Worm (Caenorhabditis elegans) whole organism, young adult: ENCODE results near the gene F01D5.6.
A peak's percentile ranks its signal among the peaks of the same experiment; 100 is the strongest.

Source experiments
- B0019.2 ChIP-seq: fragments of 200-800 bp; sonication (Bioruptor generic); conservative IDR thresholded peaks from 2 replicates; pipeline ENCODE4 v1.3.6; 2022; ENCODE audit warnings: missing genetic modification reagents, missing genetic modification characterization, missing compliant biosample characterization
- F22D6.2 ChIP-seq: sonication (generic microtip); optimal IDR thresholded peaks from 2 replicates; lab custom pipeline; 2016; ENCODE audit warnings: mild to moderate bottlenecking, missing genetic modification characterization, missing compliant biosample characterization
- F49E8.2 ChIP-seq: sonication (generic microtip); optimal IDR thresholded peaks from 3 replicates; lab custom pipeline; 2017; ENCODE audit warnings: missing genetic modification characterization, mild to moderate bottlenecking, missing compliant biosample characterization, antibody characterized with exemption, moderate library complexity; ENCODE audit not compliant: insufficient read depth
- K11D2.4 ChIP-seq: fragments of 200-800 bp; sonication (Bioruptor generic); IDR thresholded peaks from 2 replicates; pipeline ENCODE4 v1.3.6; 2022; ENCODE audit warnings: missing genetic modification reagents, missing genetic modification characterization, missing compliant biosample characterization
- K12H6.12 ChIP-seq: fragments of 200-800 bp; sonication (Bioruptor generic); optimal IDR thresholded peaks from 2 replicates; lab custom pipeline; 2018; ENCODE audit warnings: mild to moderate bottlenecking, missing genetic modification characterization, missing compliant biosample characterization
- Y53F4B.3 ChIP-seq: fragments of 200-800 bp; sonication (Bioruptor generic); IDR thresholded peaks from 2 replicates; pipeline ENCODE4 v1.3.6; 2022; ENCODE audit warnings: missing genetic modification reagents, missing genetic modification characterization, missing compliant biosample characterization
- Y95B8A.8 ChIP-seq: fragments of 200-800 bp; sonication (Bioruptor generic); IDR thresholded peaks from 2 replicates; pipeline ENCODE4 v1.3.6; 2022; ENCODE audit warnings: missing genetic modification reagents, missing genetic modification characterization, missing compliant biosample characterization
- akir-1 ChIP-seq: fragments of 200-800 bp; sonication (Bioruptor generic); optimal IDR thresholded peaks from 2 replicates; lab custom pipeline; 2018; ENCODE audit warnings: mild to moderate bottlenecking, missing genetic modification characterization, moderate library complexity, missing compliant biosample characterization
- ama-1 ChIP-seq, 3 experiments: fragments of 150-350 bp in 1 of 3; sonication (generic microtip) in 2 of 3; optimal IDR thresholded peaks; 2 replicates each; lab custom pipeline; 2014 to 2018; ENCODE audit warnings: missing biosample characterization in 2 of 3, missing genetic modification characterization in 2 of 3, missing genetic modification reagents in 2 of 3
- ceh-100 ChIP-seq: fragments of 200-800 bp; sonication (Bioruptor generic); IDR thresholded peaks from 2 replicates; pipeline ENCODE4 v1.3.6; 2022; ENCODE audit warnings: missing genetic modification reagents, missing genetic modification characterization, missing compliant biosample characterization
- ceh-58 ChIP-seq: fragments of 200-800 bp; sonication (Bioruptor generic); IDR thresholded peaks from 2 replicates; pipeline ENCODE4 v1.3.6; 2022; ENCODE audit warnings: missing genetic modification characterization, missing compliant biosample characterization
- dox-1 ChIP-seq: fragments of 200-800 bp; sonication (Bioruptor generic); IDR thresholded peaks from 2 replicates; pipeline ENCODE4 v1.3.6; 2022; ENCODE audit warnings: missing genetic modification reagents, missing genetic modification characterization, missing compliant biosample characterization
- egrh-3 ChIP-seq: fragments of 200-800 bp; sonication (Bioruptor generic); IDR thresholded peaks from 2 replicates; pipeline ENCODE4 v1.3.6; 2022; ENCODE audit warnings: missing genetic modification reagents, missing genetic modification characterization, missing compliant biosample characterization
- hrde-1 ChIP-seq: sonication (generic microtip); optimal IDR thresholded peaks from 2 replicates; lab custom pipeline; 2016; ENCODE audit warnings: missing genetic modification characterization, mild to moderate bottlenecking, missing compliant biosample characterization, moderate library complexity, missing genotype, missing genetic modification reagents, borderline replicate concordance
- lag-1 ChIP-seq: fragments of 200-800 bp; sonication (Bioruptor generic); IDR thresholded peaks from 2 replicates; pipeline ENCODE4 v1.3.6; 2022; ENCODE audit warnings: missing genetic modification reagents, missing genetic modification characterization, missing compliant biosample characterization
- let-526 ChIP-seq: fragments of 200-800 bp; sonication (Bioruptor generic); IDR thresholded peaks from 2 replicates; pipeline ENCODE4 v1.3.6; 2022; ENCODE audit warnings: missing genetic modification reagents, missing genetic modification characterization, missing compliant biosample characterization
- lin-40 ChIP-seq: sonication (generic microtip); optimal IDR thresholded peaks from 2 replicates; lab custom pipeline; 2016; ENCODE audit warnings: missing genetic modification characterization, mild to moderate bottlenecking, missing compliant biosample characterization, missing genotype, missing genetic modification reagents
- lin-54 ChIP-seq: fragments of 200-800 bp; sonication (Bioruptor generic); optimal IDR thresholded peaks from 2 replicates; lab custom pipeline; 2018; ENCODE audit warnings: mild to moderate bottlenecking, missing genetic modification characterization, missing compliant biosample characterization
- mcd-1 ChIP-seq: fragments of 200-800 bp; sonication (Bioruptor generic); IDR thresholded peaks from 2 replicates; pipeline ENCODE4 v1.3.6; 2022; ENCODE audit warnings: missing genetic modification reagents, missing genetic modification characterization, missing compliant biosample characterization
- mes-4 ChIP-seq: sonication (generic microtip); optimal IDR thresholded peaks from 2 replicates; lab custom pipeline; 2016; ENCODE audit warnings: missing genotype, missing genetic modification characterization, missing compliant biosample characterization
- nhr-80 ChIP-seq: sonication (generic microtip); optimal IDR thresholded peaks from 2 replicates; lab custom pipeline; 2016; ENCODE audit warnings: missing genetic modification characterization, missing compliant biosample characterization
- rcor-1 ChIP-seq: fragments of 200-800 bp; sonication (Bioruptor generic); IDR thresholded peaks from 2 replicates; pipeline ENCODE4 v1.3.6; 2022; ENCODE audit warnings: missing genetic modification reagents, missing genetic modification characterization, missing compliant biosample characterization
- snpc-4 ChIP-seq, 5 experiments: fragments of 150-350 bp in 1 of 5; sonication (generic microtip) in 4 of 5; optimal IDR thresholded peaks; 2 replicates each; lab custom pipeline; 2014 to 2018; ENCODE audit warnings: missing genetic modification characterization in 5 of 5, missing biosample characterization in 3 of 5, antibody characterized with exemption in 2 of 5, mild to moderate bottlenecking in 2 of 5, missing compliant biosample characterization in 2 of 5, missing genotype in 2 of 5, moderate library complexity in 2 of 5, missing genetic modification reagents in 1 of 5
- sptf-2 ChIP-seq: fragments of 200-800 bp; sonication (Bioruptor generic); optimal IDR thresholded peaks from 2 replicates; lab custom pipeline; 2018; ENCODE audit warnings: mild to moderate bottlenecking, missing genetic modification characterization, missing compliant biosample characterization
- tbp1 ChIP-seq: fragments of 200-800 bp; sonication (Bioruptor generic); optimal IDR thresholded peaks from 2 replicates; lab custom pipeline; 2018; ENCODE audit warnings: mild to moderate bottlenecking, missing genetic modification characterization, missing compliant biosample characterization
- unc-62 ChIP-seq: fragments of 150-350 bp; optimal IDR thresholded peaks from 2 replicates; lab custom pipeline; 2014; ENCODE audit warnings: missing biosample characterization, missing genetic modification reagents, missing genetic modification characterization
- zfh-2 ChIP-seq: fragments of 200-800 bp; sonication (Bioruptor generic); conservative IDR thresholded peaks from 2 replicates; pipeline ENCODE4 v1.3.6; 2022; ENCODE audit warnings: missing genetic modification reagents, missing genetic modification characterization, missing compliant biosample characterization
- zim-3 ChIP-seq: sonication (generic microtip); optimal IDR thresholded peaks from 2 replicates; lab custom pipeline; 2017; ENCODE audit warnings: mild to moderate bottlenecking, missing genetic modification characterization, moderate library complexity, missing compliant biosample characterization
- ztf-22 ChIP-seq: fragments of 200-800 bp; sonication (Bioruptor generic); optimal IDR thresholded peaks from 2 replicates; lab custom pipeline; 2018; ENCODE audit warnings: mild to moderate bottlenecking, missing genetic modification characterization, moderate library complexity, missing compliant biosample characterization
- ztf-25 ChIP-seq: fragments of 200-800 bp; sonication (Bioruptor generic); IDR thresholded peaks from 2 replicates; pipeline ENCODE4 v1.3.6; 2022; ENCODE audit warnings: missing genetic modification reagents, missing genetic modification characterization, missing compliant biosample characterization
- ztf-26 ChIP-seq: sonication (generic microtip); optimal IDR thresholded peaks from 2 replicates; lab custom pipeline; 2017; ENCODE audit warnings: missing genetic modification characterization, missing compliant biosample characterization

Gene F01D5.6

ce11 chrII:14044199-14044598, 37.9 kb downstream of the F01D5.6 start (continued):
- no peak for TF ChIP-seq mes-4
- TF ChIP-seq F22D6.2 (tag; lab: Kevin White, UChicago) = no peak
- no peak for TF ChIP-seq ama-1 (optimal IDR thresholded peaks at IDR 0.05; lab: Kevin White, UChicago)
- no peak for TF ChIP-seq ama-1 (GFP tag; optimal IDR thresholded peaks at IDR 0.05; lab: Kevin White, UChicago)
- TF ChIP-seq snpc-4 (GFP tag; optimal IDR thresholded peaks at IDR 0.05; lab: Kevin White, UChicago) = peak; percentile 9
- peak; percentile 35 to 74 (median 46) for TF ChIP-seq snpc-4 (tag; optimal IDR thresholded peaks at IDR 0.05; lab: Kevin White, UChicago)
- no peak for TF ChIP-seq sptf-2
- TF ChIP-seq ztf-22 (GFP tag; lab: Kevin White, UChicago) = peak; percentile 21
- no peak for TF ChIP-seq B0019.2 (GFP tag; lab: Robert Waterston, UW)
- TF ChIP-seq lin-54 = no peak
- no peak for TF ChIP-seq rcor-1 (GFP tag; lab: Robert Waterston, UW)
- TF ChIP-seq F49E8.2 (tag; lab: Kevin White, UChicago) = no peak
- TF ChIP-seq Y95B8A.8 (GFP tag; lab: Robert Waterston, UW) = no peak
- TF ChIP-seq ceh-100 (GFP tag; lab: Robert Waterston, UW) = no peak
- TF ChIP-seq hrde-1 (tag; lab: Kevin White, UChicago) = no peak
- TF ChIP-seq K12H6.12 (tag; lab: Kevin White, UChicago) = peak; percentile 57

DNA sequence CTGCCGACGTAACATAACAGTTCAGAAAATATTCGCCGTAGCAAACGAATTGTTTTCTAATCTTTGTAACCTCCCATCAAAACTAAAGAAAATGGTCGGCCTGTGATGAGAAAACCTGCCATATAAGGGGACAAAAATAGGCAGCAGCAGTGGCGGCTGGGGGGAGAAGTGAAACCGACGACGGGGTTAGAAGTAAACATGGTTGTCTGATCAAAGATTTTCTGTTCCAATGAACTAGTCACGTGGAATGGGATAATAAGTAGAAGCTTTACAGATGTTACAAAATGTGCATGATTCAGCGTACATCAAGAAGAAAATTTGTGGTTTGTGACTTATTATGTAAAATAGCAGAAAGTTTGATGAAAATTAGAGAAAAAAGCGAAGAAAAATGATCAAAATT, 38.9 kb downstream of the F01D5.6 start:
- TF ChIP-seq zim-3 (tag; lab: Kevin White, UChicago) (no peak), ztf-26 (tag; lab: Kevin White, UChicago) (no peak), tbp1 (GFP tag; lab: Kevin White, UChicago) (no peak), unc-62 (no peak), Y53F4B.3 (GFP tag; lab: Robert Waterston, UW) (no peak), K11D2.4 (GFP tag; lab: Robert Waterston, UW) (no peak)

DNA sequence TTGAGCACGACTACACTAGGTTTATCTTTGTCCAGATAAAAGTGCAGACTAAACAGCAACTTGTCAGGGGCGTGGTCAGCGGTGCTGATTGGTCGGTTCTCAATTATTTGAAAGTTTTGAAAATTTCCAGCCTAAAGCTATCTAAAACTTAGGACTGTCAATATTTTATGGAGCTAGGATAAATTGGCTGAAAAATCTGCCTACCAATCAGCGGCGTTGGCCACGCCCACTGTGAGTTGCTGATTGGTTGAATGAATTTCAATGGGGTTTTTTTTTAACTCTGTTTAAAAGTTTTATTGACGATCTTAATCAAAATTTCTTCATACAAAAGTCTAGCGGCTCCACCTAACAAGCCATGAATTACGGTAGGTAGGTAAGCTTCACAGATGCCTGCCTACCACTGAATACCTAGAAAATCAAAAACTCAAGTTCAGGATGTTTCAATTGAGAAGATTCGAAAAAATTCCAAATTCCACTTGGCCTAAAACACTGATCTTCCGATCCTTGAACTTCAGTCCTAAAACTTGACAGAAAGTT, 39.7 kb downstream of the F01D5.6 start:
- TF ChIP-seq ama-1 (optimal IDR thresholded peaks at IDR 0.05; lab: Kevin White, UChicago) = no peak
- TF ChIP-seq ama-1 (GFP tag; optimal IDR thresholded peaks at IDR 0.05; lab: Kevin White, UChicago) = no peak

- TF ChIP-seq zfh-2 (GFP tag; lab: Robert Waterston, UW) = 0 out of 2 replicates have a peak, but pooled peaks have one; percentile 40
- TF ChIP-seq let-526 (GFP tag; lab: Robert Waterston, UW) = no peak
- TF ChIP-seq, all 124 proteins: peak for 1
These were observed 40.2 kb downstream of the F01D5.6 start for ce11 chrII:14046491-14046890.

DNA sequence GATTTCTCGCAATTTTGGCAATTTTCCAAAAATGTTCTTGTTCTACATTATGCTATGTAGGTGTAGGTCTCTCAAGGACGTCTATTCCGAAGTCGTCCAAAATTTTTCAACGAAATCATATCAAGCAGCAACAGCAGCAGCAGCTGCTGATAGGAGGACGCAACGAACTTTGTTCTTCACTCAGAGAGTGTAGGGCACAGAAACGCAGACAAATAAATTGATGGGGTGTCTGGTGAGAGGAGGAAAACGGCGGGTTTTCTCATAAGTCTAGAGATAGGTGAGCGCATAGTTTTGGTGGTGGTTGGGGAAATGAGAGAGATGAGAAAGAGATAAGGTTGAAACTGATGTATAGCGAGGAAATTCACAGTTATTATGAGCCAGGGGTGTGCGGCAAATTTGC, 42.8 kb downstream of the F01D5.6 start:
- TF ChIP-seq hrde-1 (tag; lab: Kevin White, UChicago) (no peak), ztf-25 (no peak), ceh-58 (no peak), lin-54 (no peak), egrh-3 (GFP tag; lab: Robert Waterston, UW) (peak; percentile 48; the same call in 1 of the 2 replicates), snpc-4 (GFP tag; optimal IDR thresholded peaks at IDR 0.05; lab: Kevin White, UChicago) (no peak), snpc-4 (tag; optimal IDR thresholded peaks at IDR 0.05; lab: Kevin White, UChicago) (peak in 2 of 4 experiments; percentile 7 to 30), dox-1 (GFP tag; lab: Robert Waterston, UW) (peak; percentile 62), akir-1 (no peak), mcd-1 (peak; percentile 27; the same call in 1 of the 2 replicates), lin-40 (tag; lab: Kevin White, UChicago) (peak; percentile 1), lag-1 (no peak), nhr-80 (tag; lab: Kevin White, UChicago) (peak; percentile 87)
